Worm (Caenorhabditis elegans): ENCODE measurements around the gene lin-32.

DNA sequence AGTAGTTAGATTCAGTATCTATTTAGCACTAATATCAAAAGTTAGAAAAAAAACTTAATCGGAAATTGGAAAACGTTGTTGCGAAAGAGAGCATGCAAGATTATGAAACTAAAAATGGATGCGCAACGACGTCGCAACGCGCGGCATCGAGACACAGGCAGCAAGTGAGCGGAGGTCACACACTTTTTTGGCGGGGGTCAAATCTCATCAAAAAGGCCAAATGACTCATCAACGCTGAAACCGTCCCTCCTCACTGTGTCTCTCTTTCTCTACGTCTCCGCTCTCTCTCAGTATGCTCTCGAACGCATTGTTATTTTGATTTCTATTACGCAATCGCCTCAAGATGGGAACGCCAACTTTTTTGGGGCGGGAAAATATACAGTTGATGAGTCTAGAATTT lies 28.5 kb upstream of the lin-32 start:
- TF ChIP-seq mdt-29 (GFP tag; IDR thresholded peaks at IDR 0.05), result no peak
- no peak for TF ChIP-seq ztf-7 (tag; optimal IDR thresholded peaks at IDR 0.05)
- TF ChIP-seq nhr-6 (tag; optimal IDR thresholded peaks at IDR 0.05), result peak; percentile 69
- no peak for TF ChIP-seq aha-1 (tag)
